Worm (Caenorhabditis elegans) whole organism, late embryonic: Measurements from ENCODE around the gene fut-6.

Experiments used
- ceh-2 ChIP-seq: sonication (generic microtip); optimal IDR thresholded peaks from 2 replicates; lab custom pipeline; 2016; ENCODE audit warnings: missing genotype, missing genetic modification characterization, missing compliant biosample characterization
- hlh-8 ChIP-seq: sonication (generic microtip); optimal IDR thresholded peaks from 2 replicates; lab custom pipeline; 2016; ENCODE audit warnings: missing genotype, missing genetic modification characterization, missing compliant biosample characterization
- lin-11 ChIP-seq: fragments of 200-800 bp; sonication (Bioruptor generic); optimal IDR thresholded peaks from 2 replicates; lab custom pipeline; 2018; ENCODE audit warnings: mild to moderate bottlenecking, missing genetic modification characterization, missing compliant biosample characterization
- mec-3 ChIP-seq: sonication (generic microtip); optimal IDR thresholded peaks from 2 replicates; lab custom pipeline; 2016; ENCODE audit warnings: borderline replicate concordance, missing genetic modification characterization, missing compliant biosample characterization
- odd-2 ChIP-seq: sonication (generic microtip); optimal IDR thresholded peaks from 2 replicates; lab custom pipeline; 2017; ENCODE audit warnings: antibody characterized with exemption, mild to moderate bottlenecking, missing genetic modification characterization, missing compliant biosample characterization
- unc-55 ChIP-seq: sonication (generic microtip); optimal IDR thresholded peaks from 2 replicates; lab custom pipeline; 2017; ENCODE audit warnings: missing biosample characterization, missing genetic modification reagents, missing genetic modification characterization

DNA sequence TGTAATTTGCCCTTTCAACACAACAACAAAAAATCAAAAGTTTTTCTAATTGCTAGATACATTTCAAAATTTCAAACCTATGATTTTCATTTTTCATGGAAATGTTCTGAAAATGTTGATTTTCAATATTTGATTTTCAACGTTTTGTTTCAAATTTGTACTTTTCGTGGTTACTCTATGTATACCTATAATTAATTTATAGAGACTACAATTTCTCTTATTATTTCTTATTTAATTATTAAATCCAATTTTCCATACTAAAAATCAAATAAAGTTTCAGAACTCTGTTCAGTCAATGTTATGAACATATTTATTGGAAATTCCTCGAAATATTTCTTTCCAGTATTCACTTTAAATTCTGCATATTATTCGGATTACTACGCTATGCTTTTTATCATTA lies 31.2 kb upstream of the fut-6 start, which contains the start of gene sre-39:
- TF ChIP-seq lin-11 (tag; lab: Kevin White, UChicago), result no peak
- no peak for TF ChIP-seq ceh-2 (tag; lab: Kevin White, UChicago)
- no peak for TF ChIP-seq unc-55 (GFP tag; lab: Kevin White, UChicago)
- no peak for TF ChIP-seq hlh-8 (tag; lab: Kevin White, UChicago)
- TF ChIP-seq mec-3, result no peak
- TF ChIP-seq odd-2 (tag; lab: Kevin White, UChicago), result no peak
